Worm (Caenorhabditis elegans) whole organism, L4 larva: ENCODE data around the gene dec-7.

Source experiments
- cey-2 ChIP-seq: sonication (generic microtip); optimal IDR thresholded peaks from 3 replicates; lab custom pipeline; 2017; ENCODE audit warnings: missing genetic modification characterization, mild to moderate bottlenecking, missing compliant biosample characterization, antibody characterized with exemption, borderline replicate concordance; ENCODE audit not compliant: insufficient read depth
- hlh-30 ChIP-seq: sonication (generic microtip); optimal IDR thresholded peaks from 2 replicates; lab custom pipeline; 2017; ENCODE audit warnings: antibody characterized with exemption, mild to moderate bottlenecking, missing genetic modification characterization, missing compliant biosample characterization; ENCODE audit not compliant: insufficient read depth
- lin-13 ChIP-seq: fragments of 150-350 bp; optimal IDR thresholded peaks from 2 replicates; lab custom pipeline; 2014; ENCODE audit warnings: missing biosample characterization, missing genetic modification reagents, missing genetic modification characterization
- madf-5 ChIP-seq, 2 experiments: fragments of 200-800 bp; sonication (Bioruptor generic); IDR thresholded peaks; 2 replicates each; pipeline ENCODE4 v1.3.6; 2022; ENCODE audit warnings: missing compliant biosample characterization in 2 of 2, missing genetic modification characterization in 2 of 2
- mep-1 ChIP-seq: fragments of 150-350 bp; sonication (generic microtip); optimal IDR thresholded peaks from 3 replicates; lab custom pipeline; 2014; ENCODE audit warnings: missing biosample characterization, missing genetic modification characterization
- nhr-11 ChIP-seq: fragments of 150-350 bp; optimal IDR thresholded peaks from 2 replicates; lab custom pipeline; 2014; ENCODE audit warnings: missing biosample characterization, missing genetic modification characterization
- nhr-111 ChIP-seq: fragments of 200-800 bp; sonication (Bioruptor generic); optimal IDR thresholded peaks from 2 replicates; lab custom pipeline; 2018; ENCODE audit warnings: mild to moderate bottlenecking, missing genetic modification characterization, missing compliant biosample characterization
- pqm-1 ChIP-seq: sonication (generic microtip); optimal IDR thresholded peaks from 2 replicates; lab custom pipeline; 2017; ENCODE audit warnings: missing biosample characterization, missing genetic modification characterization
- skn-1 ChIP-seq: fragments of 150-350 bp; optimal IDR thresholded peaks from 2 replicates; lab custom pipeline; 2014; ENCODE audit warnings: missing biosample characterization, missing genetic modification characterization
- snpc-4 ChIP-seq: fragments of 150-350 bp; optimal IDR thresholded peaks from 2 replicates; lab custom pipeline; 2014; ENCODE audit warnings: missing biosample characterization, missing genetic modification characterization
- unc-62 ChIP-seq, 3 experiments: fragments of 150-350 bp in 1 of 3; sonication (generic microtip); optimal IDR thresholded peaks in 2 of 3; peaks in 1 of 3; 1 replicate in 1 of 3; 2 replicates in 2 of 3; lab custom pipeline; 2014 to 2017; ENCODE audit warnings: missing biosample characterization in 3 of 3, missing genetic modification characterization in 3 of 3, missing genetic modification reagents in 3 of 3, missing genotype in 1 of 3

DNA sequence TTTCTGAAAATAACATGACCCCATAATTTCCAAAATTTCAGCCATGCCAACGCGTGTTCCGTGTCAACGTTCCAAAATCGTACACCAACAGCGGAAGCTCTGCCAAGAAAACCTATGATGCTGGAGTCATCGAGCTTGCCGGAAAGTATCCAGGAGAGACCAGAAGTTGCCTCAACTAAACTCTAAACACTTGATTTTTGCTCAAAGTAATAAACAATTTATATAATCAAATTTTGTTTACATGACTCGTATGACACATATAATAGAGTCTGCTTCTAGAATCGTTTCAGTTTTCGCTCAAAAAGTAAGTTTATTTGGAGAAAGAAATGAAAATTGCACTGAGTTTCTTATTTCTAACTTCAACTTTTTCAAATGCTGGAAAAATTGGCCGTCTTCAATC, 3.4 kb upstream of the dec-7 start, which contains the start of gene ttr-1:
- no peak for TF ChIP-seq unc-62 (GFP tag; optimal IDR thresholded peaks at IDR 0.05 in 1 of 2; lab: Kevin White, UChicago)
- TF ChIP-seq unc-62 (tag; optimal IDR thresholded peaks at IDR 0.05; lab: Kevin White, UChicago), result no peak
- TF ChIP-seq cey-2 (tag; lab: Kevin White, UChicago), result no peak
- no peak for TF ChIP-seq nhr-111
- TF ChIP-seq skn-1 (tag; lab: Kevin White, UChicago), result no peak
- no peak for TF ChIP-seq mep-1 (tag; lab: Kevin White, UChicago)
- TF ChIP-seq snpc-4 (tag; lab: Kevin White, UChicago), result no peak
- TF ChIP-seq nhr-11 (tag; lab: Kevin White, UChicago), result no peak
- TF ChIP-seq lin-13, result no peak
- TF ChIP-seq hlh-30 (tag; lab: Kevin White, UChicago), result no peak
- TF ChIP-seq pqm-1 (tag; lab: Kevin White, UChicago), result no peak
- no peak for TF ChIP-seq madf-5 (GFP tag; IDR thresholded peaks at IDR 0.05; lab: Robert Waterston, UW)
